Fruit fly (Drosophila melanogaster) ovary, adult (tissue): ENCODE data around the gene Npc2f.

Experiments
- CG17801 ChIP-seq: fragments of 200-800 bp; optimal IDR thresholded peaks from 2 replicates; lab custom pipeline; 2019; ENCODE audit warnings: missing biosample characterization, mild to moderate bottlenecking, missing genetic modification characterization, moderate library complexity; ENCODE audit not compliant: partially characterized antibody

The Npc2f gene

DNA sequence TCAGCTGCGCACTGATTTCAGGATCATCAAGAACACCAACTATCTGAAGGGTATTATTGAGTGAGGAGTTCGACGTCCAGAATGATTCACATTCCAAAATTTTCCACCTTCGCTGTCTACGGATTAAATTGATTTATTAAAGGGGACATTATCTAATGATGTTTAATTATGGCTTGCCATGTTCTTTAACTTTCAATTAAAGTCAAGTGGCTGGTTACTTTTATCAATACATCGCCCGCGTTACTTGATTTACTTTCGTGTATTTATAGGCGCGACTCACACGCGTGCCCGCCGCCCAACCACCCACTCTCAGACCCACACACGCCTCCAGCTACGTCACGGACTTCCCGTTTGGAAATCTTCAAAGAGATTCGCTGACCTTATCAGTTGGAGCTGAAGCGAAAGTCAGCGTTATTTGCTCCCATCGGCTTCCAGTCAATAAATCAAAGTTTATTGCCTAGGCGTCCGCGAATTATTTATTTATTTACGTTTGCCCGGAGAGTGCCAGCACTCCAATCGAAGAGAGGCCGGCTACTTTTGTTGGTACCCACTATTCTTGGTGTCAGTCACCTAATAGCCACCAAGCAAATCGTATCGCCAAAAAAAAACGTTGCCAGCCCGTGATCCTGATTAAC, at the start of gene Npc2f:
Gene Npc2f (plus strand): TSS at position 585 of the 635 bp plus-strand sequence.
- no peak for TF ChIP-seq CG17801

dm6 chr3R:24090143-24090542, 47.6 kb upstream of the Npc2f start:
- TF ChIP-seq CG17801 = no peak

dm6 chr3R:24091653-24092052, 46.0 kb upstream of the Npc2f start:
- no peak for TF ChIP-seq CG17801

DNA sequence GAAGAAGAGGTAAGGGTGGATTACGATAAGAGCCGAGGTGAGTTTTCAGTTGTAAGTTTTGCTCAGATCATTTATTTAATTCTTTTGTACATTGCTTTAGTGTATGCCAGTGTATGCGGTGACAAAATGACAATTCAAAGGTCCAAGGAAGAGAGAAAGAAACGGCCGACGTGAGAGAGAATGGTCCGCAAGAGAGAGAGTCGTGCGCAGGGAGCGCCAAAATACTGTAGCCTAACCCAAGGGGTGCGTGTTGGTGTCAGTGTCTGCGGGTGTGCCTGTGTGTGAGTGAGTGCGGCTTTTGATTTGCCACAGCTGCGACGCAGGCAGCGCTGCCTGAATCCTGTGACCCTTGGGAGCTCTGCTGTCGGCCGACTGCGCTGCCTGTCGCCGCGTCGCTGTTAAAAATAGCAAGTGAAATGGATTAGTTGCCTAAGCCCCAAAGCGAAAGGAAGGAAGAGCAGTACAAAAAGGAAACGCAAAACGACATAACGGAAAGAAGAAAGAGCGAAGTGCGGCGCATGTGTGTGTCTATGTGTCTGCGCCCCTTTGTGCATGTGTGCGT, 45.0 kb upstream of the Npc2f start:
- no peak for TF ChIP-seq CG17801

DNA sequence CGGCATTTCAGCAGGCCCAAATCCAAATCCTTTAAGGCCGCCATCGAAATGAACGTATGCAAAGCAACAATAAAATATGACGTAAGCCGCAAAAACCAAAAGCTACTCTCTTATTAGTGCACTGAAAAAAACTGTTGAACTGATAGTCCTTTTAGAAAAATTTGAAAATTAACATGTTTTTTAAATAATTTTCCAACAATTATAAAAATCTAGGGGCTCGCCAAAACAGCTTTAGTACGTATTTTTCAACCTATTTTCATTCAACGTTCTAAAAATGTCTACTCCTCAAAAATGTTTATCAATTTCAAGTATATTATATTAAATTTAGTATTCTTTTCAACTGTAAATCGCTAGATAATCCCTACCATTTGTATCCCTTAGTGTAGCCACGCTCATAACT, 44.3 kb upstream of the Npc2f start:
- TF ChIP-seq CG17801 = no peak

DNA sequence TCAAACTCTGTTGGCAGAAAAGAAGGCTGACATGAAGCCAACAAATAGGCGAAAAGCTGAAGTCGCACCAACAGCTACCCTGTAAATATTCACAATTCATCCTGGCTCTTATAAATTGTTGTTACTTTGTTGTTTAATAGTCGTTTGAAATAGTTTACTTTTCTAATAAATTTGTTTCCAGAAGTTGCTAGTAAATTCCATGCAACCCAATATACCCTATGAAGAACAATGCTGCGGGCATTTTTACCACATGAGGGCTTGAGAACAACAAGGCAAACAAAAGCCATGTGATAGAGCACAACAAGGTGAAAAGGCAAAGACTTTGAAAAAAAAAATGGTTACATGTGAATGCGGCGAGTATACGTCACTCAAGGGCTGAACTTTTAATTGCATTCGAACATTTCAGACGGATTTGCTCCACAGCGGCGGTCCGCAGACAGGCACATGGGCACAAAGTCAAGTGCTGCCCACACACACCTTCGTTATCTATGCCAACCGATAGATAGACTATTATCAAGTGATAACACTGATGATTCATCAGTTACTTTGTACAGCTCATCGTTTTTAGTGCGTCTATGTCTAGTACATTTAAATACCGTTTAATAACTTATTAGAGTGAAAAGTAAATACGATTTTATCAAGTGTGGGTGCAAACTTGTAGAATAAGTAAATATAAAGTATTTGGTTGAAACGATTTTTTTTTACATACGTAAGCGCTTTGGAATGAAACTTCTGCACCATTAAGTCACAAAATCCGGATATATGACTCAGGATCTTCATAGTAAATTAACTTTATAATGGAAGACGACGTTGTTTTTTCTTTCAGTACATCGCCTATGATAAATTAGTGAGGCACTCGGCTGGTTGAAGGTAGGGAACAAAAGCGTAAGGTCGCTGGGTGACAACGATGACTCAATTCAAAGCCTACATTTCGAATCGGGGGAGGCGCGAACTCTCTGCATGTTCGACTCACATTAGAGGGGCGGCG, 38.4 kb upstream of the Npc2f start:
- peak; percentile 60 for TF ChIP-seq CG17801

- no peak for TF ChIP-seq CG17801
These were observed 37.0 kb upstream of the Npc2f start for dm6 chr3R:24100717-24101116.

DNA sequence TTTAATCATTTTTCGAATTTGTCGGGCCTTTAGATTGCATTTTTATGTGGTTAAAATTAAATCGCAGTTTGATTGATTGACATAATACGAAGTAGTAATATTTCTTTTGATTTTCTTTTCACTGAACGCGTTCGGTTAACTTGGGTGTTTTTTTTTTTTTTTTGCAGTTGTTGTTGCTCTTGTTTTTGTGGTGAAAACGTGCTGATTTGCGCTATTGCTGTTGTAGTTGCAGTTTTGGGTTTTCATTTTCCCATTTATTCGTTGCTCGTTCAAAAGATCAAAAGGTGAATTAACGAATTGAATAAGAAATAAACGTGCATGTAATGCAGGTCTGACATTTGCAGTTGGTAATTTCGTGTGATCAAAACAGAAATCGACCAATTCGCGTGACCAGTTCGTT, 36.3 kb upstream of the Npc2f start:
- TF ChIP-seq CG17801 = peak; percentile 74

DNA sequence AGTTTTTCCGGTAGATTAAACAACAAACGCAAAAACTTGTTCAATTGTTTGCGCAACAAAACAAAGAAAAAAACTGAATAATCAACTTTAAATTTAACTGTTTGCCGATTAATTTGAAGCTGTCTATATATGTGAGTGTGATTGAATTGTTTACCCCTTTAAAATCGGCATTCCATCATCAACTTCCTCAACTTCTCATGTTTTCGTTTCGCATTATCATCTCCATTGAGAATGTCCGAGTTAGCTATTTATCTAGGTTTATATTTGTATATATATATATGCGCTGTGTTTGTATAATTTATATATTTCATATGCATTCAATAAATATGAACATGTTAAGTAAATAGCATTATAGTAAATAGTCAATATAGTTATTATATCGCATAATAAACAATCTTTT, 35.3 kb upstream of the Npc2f start:
- no peak for TF ChIP-seq CG17801

DNA sequence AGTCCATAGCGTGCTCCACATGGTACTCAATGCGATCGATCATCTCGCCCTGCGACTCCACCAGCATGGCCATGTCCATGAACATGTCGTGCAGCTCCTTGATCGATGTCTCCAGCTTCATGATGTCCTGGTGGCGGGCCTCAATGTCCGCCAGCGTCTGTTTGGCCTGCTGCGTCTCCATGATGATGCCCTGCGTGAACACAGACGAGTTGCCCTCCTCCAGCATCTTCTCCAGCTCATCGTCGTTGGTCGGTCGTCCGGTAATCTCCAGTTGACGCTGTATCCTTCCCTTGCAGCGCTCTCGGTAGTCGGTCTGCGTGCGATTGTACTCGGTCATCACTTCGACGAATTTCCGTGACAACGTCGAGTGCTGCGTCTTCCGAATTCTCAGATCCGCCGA, 34.0 kb upstream of the Npc2f start:
- TF ChIP-seq CG17801 = no peak

dm6 chr3R:24104471-24105311, 33.0 kb upstream of the Npc2f start:
- peak; percentile 7 for TF ChIP-seq CG17801

- peak; percentile 8 for TF ChIP-seq CG17801
These were observed 32.3 kb upstream of the Npc2f start, which contains the start of gene Syx1A for dm6 chr3R:24105312-24105902. Gene Syx1A (minus strand): TSS chr3R:24105763.

- peak; percentile 61 for TF ChIP-seq CG17801
These were observed 31.6 kb upstream of the Npc2f start for dm6 chr3R:24106059-24106631.

- TF ChIP-seq CG17801 = no peak
These were observed 30.7 kb upstream of the Npc2f start, which contains the start of gene CG10694 for dm6 chr3R:24106879-24107441. Gene CG10694 (plus strand): TSS chr3R:24107391.

DNA sequence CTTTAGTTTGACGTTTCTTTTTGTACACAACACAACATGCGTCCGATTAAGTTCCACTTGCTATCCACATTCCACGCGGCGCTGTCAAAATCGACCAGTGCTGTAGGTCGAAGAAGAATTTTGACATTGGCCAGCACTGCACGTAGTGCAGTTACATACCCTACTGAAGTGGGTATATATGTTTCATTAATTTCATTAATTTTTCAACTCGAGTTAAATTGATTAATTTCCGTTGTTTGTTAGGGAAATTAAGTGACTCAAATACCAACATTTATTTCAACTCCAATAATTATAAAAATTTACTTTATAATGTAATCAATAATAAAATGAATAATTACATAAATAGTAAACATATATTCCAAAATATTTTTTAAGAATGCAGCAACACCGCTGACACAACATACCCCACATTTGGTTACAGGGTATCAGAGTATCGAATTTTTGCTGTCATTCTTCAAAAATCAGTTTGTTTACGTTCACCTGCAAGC, 28.7 kb upstream of the Npc2f start, which contains the start of the genes eIF4EHP and CG18428:
Gene eIF4EHP (minus strand): TSS at position 59 of the 488 bp plus-strand sequence.
Gene CG18428 (plus strand): TSS at position 435 of the 488 bp plus-strand sequence.
- peak; percentile 100 for TF ChIP-seq CG17801
